Fruit fly (Drosophila melanogaster) whole organism, embryonic: ENCODE results near the gene CG44869.
A peak's percentile ranks its signal among the peaks of the same experiment; 100 is the strongest.

ENCODE experiments used
- Aef1 ChIP-seq: fragments of 200-800 bp; sonication (Bioruptor generic); IDR thresholded peaks from 3 replicates; pipeline ENCODE4 v1.3.6; 2022; ENCODE audit warnings: missing biosample characterization, missing genetic modification characterization
- Atf-2 ChIP-seq: fragments of 200-800 bp; sonication (Bioruptor generic); optimal IDR thresholded peaks from 2 replicates; lab custom pipeline; 2016; ENCODE audit warnings: missing biosample characterization, missing genetic modification characterization
- Bgb ChIP-seq: fragments of 200-800 bp; sonication (Bioruptor generic); IDR thresholded peaks from 2 replicates; pipeline ENCODE4 v1.3.6; 2022; ENCODE audit warnings: missing biosample characterization, missing genetic modification characterization; ENCODE audit not compliant: partially characterized antibody
- Blimp-1 ChIP-seq: fragments of 200-800 bp; sonication (Bioruptor generic); optimal IDR thresholded peaks from 3 replicates; lab custom pipeline; 2018; ENCODE audit warnings: missing biosample characterization, missing genetic modification characterization, mild to moderate bottlenecking, moderate library complexity, missing genetic modification reagents
- CG10959 ChIP-seq: fragments of 200-800 bp; sonication (Bioruptor generic); IDR thresholded peaks from 2 replicates; pipeline ENCODE4 v1.3.6; 2022; ENCODE audit warnings: missing biosample characterization, missing genetic modification characterization
- CG11504 ChIP-seq: fragments of 200-800 bp; sonication (Bioruptor generic); optimal IDR thresholded peaks from 3 replicates; lab custom pipeline; 2019; ENCODE audit warnings: missing biosample characterization, mild to moderate bottlenecking, missing genetic modification characterization, moderate library complexity
- CG12659 ChIP-seq: fragments of 200-800 bp; sonication (Bioruptor generic); optimal IDR thresholded peaks from 3 replicates; lab custom pipeline; 2017; ENCODE audit warnings: mild to moderate bottlenecking, missing biosample characterization, missing genetic modification reagents, missing genetic modification characterization
- CG13624 ChIP-seq: fragments of 200-800 bp; sonication (Bioruptor generic); optimal IDR thresholded peaks from 2 replicates; lab custom pipeline; 2016; ENCODE audit warnings: missing biosample characterization, missing genetic modification characterization
- CG13775 ChIP-seq: fragments of 200-800 bp; sonication (Bioruptor generic); optimal IDR thresholded peaks from 3 replicates; lab custom pipeline; 2017; ENCODE audit warnings: missing biosample characterization, mild to moderate bottlenecking, missing genetic modification characterization
- CG1529 ChIP-seq: fragments of 200-800 bp; sonication (Bioruptor generic); optimal IDR thresholded peaks from 3 replicates; lab custom pipeline; 2018; ENCODE audit warnings: missing biosample characterization, missing genetic modification characterization
- CG17361 ChIP-seq: fragments of 200-800 bp; sonication (Bioruptor generic); IDR thresholded peaks from 3 replicates; pipeline ENCODE4 v1.3.6; 2022; ENCODE audit warnings: missing biosample characterization, missing genetic modification characterization
- CG17385 ChIP-seq: fragments of 200-800 bp; sonication (Bioruptor generic); optimal IDR thresholded peaks from 3 replicates; lab custom pipeline; 2018; ENCODE audit warnings: missing biosample characterization, mild to moderate bottlenecking, missing genetic modification characterization
- CG18262 ChIP-seq: fragments of 200-800 bp; optimal IDR thresholded peaks from 3 replicates; lab custom pipeline; 2019; ENCODE audit warnings: missing biosample characterization, mild to moderate bottlenecking, missing genetic modification characterization, moderate library complexity
- CG2678 ChIP-seq: fragments of 200-800 bp; sonication (Bioruptor generic); optimal IDR thresholded peaks from 3 replicates; lab custom pipeline; 2019; ENCODE audit warnings: missing biosample characterization, mild to moderate bottlenecking, missing genetic modification characterization, moderate library complexity
- CG30403 ChIP-seq: fragments of 200-800 bp; sonication (Bioruptor generic); optimal IDR thresholded peaks from 3 replicates; lab custom pipeline; 2016; ENCODE audit warnings: missing biosample characterization, missing genetic modification characterization
- CG3838 ChIP-seq: fragments of 200-800 bp; sonication (Bioruptor generic); optimal IDR thresholded peaks from 3 replicates; lab custom pipeline; 2016; ENCODE audit warnings: missing biosample characterization, missing genetic modification characterization
- CG3995 ChIP-seq: fragments of 200-800 bp; sonication (Bioruptor generic); optimal IDR thresholded peaks from 3 replicates; lab custom pipeline; 2016; ENCODE audit warnings: missing biosample characterization, missing genetic modification characterization
- CG4424 ChIP-seq: fragments of 200-800 bp; sonication (Bioruptor generic); optimal IDR thresholded peaks from 3 replicates; lab custom pipeline; 2016; ENCODE audit warnings: missing biosample characterization, missing genetic modification characterization
- CG4617 ChIP-seq: fragments of 200-800 bp; sonication (Bioruptor generic); optimal IDR thresholded peaks from 3 replicates; lab custom pipeline; 2016; ENCODE audit warnings: missing biosample characterization, missing genetic modification characterization, borderline replicate concordance
- CG7271 ChIP-seq: fragments of 200-800 bp; sonication (Bioruptor generic); optimal IDR thresholded peaks from 2 replicates; lab custom pipeline; 2018; ENCODE audit warnings: missing biosample characterization, mild to moderate bottlenecking, missing genetic modification characterization, moderate library complexity
- CG7839 ChIP-seq: fragments of 200-800 bp; sonication (Bioruptor generic); optimal IDR thresholded peaks from 3 replicates; lab custom pipeline; 2018; ENCODE audit warnings: missing biosample characterization, mild to moderate bottlenecking, missing genetic modification characterization, moderate library complexity
- CG8290 ChIP-seq, 3 experiments: fragments of 200-800 bp; sonication (Bioruptor generic); optimal IDR thresholded peaks; 2 replicates each; lab custom pipeline; 2016 to 2019; ENCODE audit warnings: missing biosample characterization in 3 of 3, missing genetic modification characterization in 3 of 3, mild to moderate bottlenecking in 2 of 3, moderate library complexity in 1 of 3
- D ChIP-seq, 2 experiments: fragments of 200-800 bp in 1 of 2; fragments of >200 bp in 1 of 2; sonication (Bioruptor generic) in 1 of 2; optimal IDR thresholded peaks; 2 replicates in 1 of 2; 3 replicates in 1 of 2; lab custom pipeline; 2017; ENCODE audit warnings: mild to moderate bottlenecking in 1 of 2, missing biosample characterization in 1 of 2, missing genetic modification characterization in 1 of 2, missing genetic modification reagents in 1 of 2
- D19A ChIP-seq: fragments of 200-800 bp; optimal IDR thresholded peaks from 3 replicates; lab custom pipeline; 2019; ENCODE audit warnings: missing biosample characterization, mild to moderate bottlenecking, missing genetic modification characterization, moderate library complexity
- Hey ChIP-seq: fragments of 200-800 bp; sonication (Bioruptor generic); optimal IDR thresholded peaks from 3 replicates; lab custom pipeline; 2018; ENCODE audit warnings: missing biosample characterization, mild to moderate bottlenecking, missing genetic modification characterization
- Oli ChIP-seq: fragments of 200-800 bp; sonication (Bioruptor generic); optimal IDR thresholded peaks from 2 replicates; lab custom pipeline; 2018; ENCODE audit warnings: missing biosample characterization, mild to moderate bottlenecking, missing genetic modification characterization, moderate library complexity
- Side ChIP-seq: fragments of 200-800 bp; sonication (Bioruptor generic); optimal IDR thresholded peaks from 2 replicates; lab custom pipeline; 2016; ENCODE audit warnings: missing biosample characterization, missing genetic modification characterization
- TFAM ChIP-seq: fragments of 200-800 bp; sonication (Bioruptor generic); optimal IDR thresholded peaks from 2 replicates; lab custom pipeline; 2017; ENCODE audit warnings: missing biosample characterization, missing genetic modification characterization, inconsistent platforms
- Xbp1 ChIP-seq: fragments of 200-800 bp; sonication (Bioruptor generic); optimal IDR thresholded peaks from 3 replicates; lab custom pipeline; 2016; ENCODE audit warnings: missing biosample characterization, mild to moderate bottlenecking, missing genetic modification characterization
- Xrp1 ChIP-seq: fragments of 200-800 bp; sonication (Bioruptor generic); IDR thresholded peaks from 2 replicates; pipeline ENCODE4 v1.3.6; 2022; ENCODE audit warnings: missing biosample characterization, missing genetic modification characterization
- ara ChIP-seq: fragments of 200-800 bp; sonication (Bioruptor generic); IDR thresholded peaks from 2 replicates; pipeline ENCODE4 v1.3.6; 2022; ENCODE audit warnings: missing biosample characterization, missing genetic modification characterization
- az2 ChIP-seq: fragments of 200-800 bp; sonication (Bioruptor generic); optimal IDR thresholded peaks from 3 replicates; lab custom pipeline; 2016; ENCODE audit warnings: missing biosample characterization, missing genetic modification characterization
- bigmax ChIP-seq: fragments of 200-800 bp; sonication (Bioruptor generic); optimal IDR thresholded peaks from 2 replicates; lab custom pipeline; 2018; ENCODE audit warnings: missing biosample characterization, mild to moderate bottlenecking, missing genetic modification characterization
- croc ChIP-seq: fragments of 200-800 bp; sonication (Bioruptor generic); conservative IDR thresholded peaks from 3 replicates; pipeline ENCODE4 v1.3.6; 2022; ENCODE audit warnings: missing biosample characterization, missing genetic modification characterization
- dpn ChIP-seq, 2 experiments: fragments of 200-800 bp; sonication (Bioruptor generic); optimal IDR thresholded peaks; 3 replicates each; lab custom pipeline; 2016; ENCODE audit warnings: missing biosample characterization in 2 of 2, missing genetic modification characterization in 2 of 2
- gem ChIP-seq: fragments of 200-800 bp; sonication (Bioruptor generic); optimal IDR thresholded peaks from 2 replicates; lab custom pipeline; 2019; ENCODE audit warnings: missing biosample characterization, mild to moderate bottlenecking, missing genetic modification characterization, moderate library complexity
- grau ChIP-seq: fragments of 200-800 bp; optimal IDR thresholded peaks from 3 replicates; lab custom pipeline; 2019; ENCODE audit warnings: missing biosample characterization, mild to moderate bottlenecking, missing genetic modification characterization, moderate library complexity
- gsb-n ChIP-seq: fragments of 200-800 bp; sonication (Bioruptor generic); optimal IDR thresholded peaks from 3 replicates; lab custom pipeline; 2018; ENCODE audit warnings: missing biosample characterization, mild to moderate bottlenecking, missing genetic modification characterization
- jumu ChIP-seq: fragments of 200-800 bp; sonication (Bioruptor generic); optimal IDR thresholded peaks from 3 replicates; lab custom pipeline; 2016; ENCODE audit warnings: missing biosample characterization, missing genetic modification characterization
- lmd ChIP-seq: fragments of 200-800 bp; sonication (Bioruptor generic); IDR thresholded peaks from 2 replicates; pipeline ENCODE4 v1.3.6; 2022; ENCODE audit warnings: missing biosample characterization, missing genetic modification characterization
- maf-S ChIP-seq: fragments of 200-800 bp; sonication (Bioruptor generic); optimal IDR thresholded peaks from 2 replicates; lab custom pipeline; 2016; ENCODE audit warnings: missing biosample characterization, missing genetic modification characterization
- nerfin-2 ChIP-seq: fragments of 200-800 bp; sonication (Bioruptor generic); IDR thresholded peaks from 2 replicates; pipeline ENCODE4 v1.3.6; 2022; ENCODE audit warnings: missing biosample characterization, missing genetic modification characterization; ENCODE audit not compliant: partially characterized antibody
- phol ChIP-seq: fragments of 200-800 bp; sonication (Bioruptor generic); optimal IDR thresholded peaks from 3 replicates; lab custom pipeline; 2018; ENCODE audit warnings: missing biosample characterization, mild to moderate bottlenecking, missing genetic modification characterization, moderate library complexity
- prd ChIP-seq, 3 experiments: fragments of >200 bp in 2 of 3; fragments of 200-800 bp in 1 of 3; sonication (Bioruptor generic) in 1 of 3; optimal IDR thresholded peaks in 2 of 3; IDR thresholded peaks in 1 of 3; 2 replicates in 2 of 3; 3 replicates in 1 of 3; pipeline versions ENCODE4 v1.3.6 to Lab custom; 2017 to 2022; ENCODE audit warnings: missing biosample characterization in 1 of 3, missing genetic modification characterization in 1 of 3
- ranshi ChIP-seq: fragments of 200-800 bp; sonication (Bioruptor generic); IDR thresholded peaks from 2 replicates; pipeline ENCODE4 v1.3.6; 2022; ENCODE audit warnings: missing biosample characterization, missing genetic modification characterization
- sens ChIP-seq: fragments of 200-800 bp; sonication (Bioruptor generic); peaks from one replicate; lab custom pipeline; 2016; ENCODE audit warnings: missing biosample characterization, missing genetic modification characterization
- ttk ChIP-seq: fragments of 200-800 bp; sonication (Bioruptor generic); IDR thresholded peaks from 2 replicates; pipeline ENCODE4 v2.1.2; 2022; ENCODE audit warnings: missing biosample characterization, missing genetic modification characterization

Gene CG44869

dm6 chr2L:15432260-15432659 is 14.1 kb upstream of the CG44869 start (continued):
- peak; percentile 54 for TF ChIP-seq phol (tag; lab: Kevin White, UChicago)
- TF ChIP-seq CG17361 (GFP tag; lab: Robert Waterston, UW), result 0 out of 3 replicates have a peak, but pooled peaks have one; percentile 10
- peak; percentile 60 for TF ChIP-seq CG7839 (tag; lab: Kevin White, UChicago)
- TF ChIP-seq CG18262, result peak; percentile 71
- no peak for TF ChIP-seq CG1529 (GFP tag; lab: Kevin White, UChicago)
- TF ChIP-seq maf-S (GFP tag; lab: Kevin White, UChicago), result no peak
- peak; percentile 29; the same call in 1 of the 2 replicates for TF ChIP-seq CG10959 (GFP tag; lab: Robert Waterston, UW)
- TF ChIP-seq Aef1 (GFP tag; lab: Robert Waterston, UW), result 0 out of 3 replicates have a peak, but pooled peaks have one; percentile 30
- peak; percentile 33; the same call in 1 of the 2 replicates for TF ChIP-seq ttk (GFP tag; lab: Robert Waterston, UW)
- peak; percentile 85 for TF ChIP-seq sens (GFP tag; lab: Kevin White, UChicago)
- no peak for TF ChIP-seq CG3995
- TF ChIP-seq D (optimal IDR thresholded peaks at IDR 0.05; lab: Kevin White, UChicago), result no peak
- TF ChIP-seq D (GFP tag; optimal IDR thresholded peaks at IDR 0.05; lab: Kevin White, UChicago), result peak; percentile 47
- peak; percentile 23 for TF ChIP-seq Atf-2 (GFP tag; lab: Kevin White, UChicago)
- peak; percentile 57; the same call in 1 of the 2 replicates for TF ChIP-seq ranshi
- peak; percentile 67 for TF ChIP-seq ara (GFP tag; lab: Robert Waterston, UW)
- TF ChIP-seq CG3838, result no peak
- TF ChIP-seq bigmax (GFP tag; lab: Kevin White, UChicago), result no peak
- peak; percentile 26 for TF ChIP-seq CG13775
- TF ChIP-seq CG12659, result no peak
- TF ChIP-seq CG4424 (GFP tag; lab: Kevin White, UChicago), result peak; percentile 45
- TF ChIP-seq CG2678 (tag; lab: Kevin White, UChicago), result peak; percentile 43
- peak; percentile 12 for TF ChIP-seq Side (GFP tag; lab: Kevin White, UChicago)
- TF ChIP-seq nerfin-2, result no peak
- peak; percentile 63 for TF ChIP-seq gem
- TF ChIP-seq TFAM (GFP tag; lab: Kevin White, UChicago), result no peak
- TF ChIP-seq Xrp1, result peak; percentile 71
- peak; percentile 27 for TF ChIP-seq Oli (tag; lab: Kevin White, UChicago)
- no peak for TF ChIP-seq Bgb (GFP tag; lab: Robert Waterston, UW)
- peak; percentile 10 for TF ChIP-seq jumu
- TF ChIP-seq grau (tag; lab: Kevin White, UChicago), result peak; percentile 26
- no peak for TF ChIP-seq prd (optimal IDR thresholded peaks at IDR 0.05; lab: Kevin White, UChicago)
- TF ChIP-seq prd (GFP tag; IDR thresholded peaks at IDR 0.05; lab: Robert Waterston, UW), result peak; percentile 66; the same call in 2 of the 3 replicates
- peak; percentile 35 for TF ChIP-seq CG30403 (GFP tag; lab: Kevin White, UChicago)
- TF ChIP-seq CG7271, result no peak
- peak; percentile 33 for TF ChIP-seq gsb-n (tag; lab: Kevin White, UChicago)
- no peak for TF ChIP-seq CG4617 (GFP tag; lab: Kevin White, UChicago)
- peak; percentile 26; the same call in 1 of the 2 replicates for TF ChIP-seq lmd
- peak; percentile 16 for TF ChIP-seq CG13624 (GFP tag; lab: Kevin White, UChicago)
- peak; percentile 53 for TF ChIP-seq az2
- peak; percentile 12 for TF ChIP-seq CG17385 (GFP tag; lab: Kevin White, UChicago)
- TF ChIP-seq CG11504 (tag; lab: Kevin White, UChicago), result peak; percentile 40
- peak; percentile 43 for TF ChIP-seq Blimp-1 (GFP tag; lab: Kevin White, UChicago)
- TF ChIP-seq Hey, result no peak
- TF ChIP-seq CG8290 (GFP tag; optimal IDR thresholded peaks at IDR 0.05; lab: Kevin White, UChicago), result peak; percentile 40
- TF ChIP-seq CG8290 (tag; optimal IDR thresholded peaks at IDR 0.05; lab: Kevin White, UChicago), result no peak
- TF ChIP-seq dpn (GFP tag; optimal IDR thresholded peaks at IDR 0.05; lab: Kevin White, UChicago), result peak; percentile 4 to 13
- TF ChIP-seq Xbp1 (GFP tag; lab: Kevin White, UChicago), result peak; percentile 6
- peak; percentile 20; the same call in 1 of the 3 replicates for TF ChIP-seq croc (GFP tag; lab: Robert Waterston, UW)
- TF ChIP-seq D19A, result no peak
